Worm (Caenorhabditis elegans) whole organism, L3 larva: Measurements from ENCODE around the gene F43E2.6.

Source experiments
- ZK546.5 ChIP-seq: sonication (generic microtip); optimal IDR thresholded peaks from 2 replicates; lab custom pipeline; 2017; ENCODE audit warnings: missing biosample characterization, missing genetic modification characterization
- ama-1 ChIP-seq: fragments of 150-350 bp; optimal IDR thresholded peaks from 2 replicates; lab custom pipeline; 2018
- ceh-82 ChIP-seq: fragments of 150-350 bp; optimal IDR thresholded peaks from 2 replicates; lab custom pipeline; 2014; ENCODE audit warnings: missing biosample characterization, missing genetic modification characterization
- daf-12 ChIP-seq: fragments of 150-350 bp; optimal IDR thresholded peaks from 2 replicates; lab custom pipeline; 2014; ENCODE audit warnings: missing biosample characterization, missing genetic modification reagents, missing genetic modification characterization
- elt-3 ChIP-seq, 3 experiments: fragments of 150-350 bp in 1 of 3; sonication (generic microtip) in 2 of 3; optimal IDR thresholded peaks; 2 replicates in 2 of 3; 4 replicates in 1 of 3; lab custom pipeline; 2014 to 2017; ENCODE audit warnings: missing biosample characterization in 3 of 3, missing genetic modification characterization in 3 of 3
- fos-1 ChIP-seq: fragments of 150-350 bp; optimal IDR thresholded peaks from 2 replicates; lab custom pipeline; 2014; ENCODE audit warnings: missing biosample characterization, missing genetic modification characterization
- lin-15B ChIP-seq: fragments of 150-350 bp; optimal IDR thresholded peaks from 2 replicates; lab custom pipeline; 2014; ENCODE audit warnings: missing biosample characterization, missing genetic modification characterization
- nhr-11 ChIP-seq: fragments of 150-350 bp; optimal IDR thresholded peaks from 2 replicates; lab custom pipeline; 2014; ENCODE audit warnings: missing biosample characterization, missing genetic modification characterization
- nhr-25 ChIP-seq: sonication (generic microtip); optimal IDR thresholded peaks from 2 replicates; lab custom pipeline; 2017; ENCODE audit warnings: missing biosample characterization, missing genetic modification characterization
- sea-2 ChIP-seq: fragments of 150-350 bp; sonication (generic microtip); optimal IDR thresholded peaks from 4 replicates; lab custom pipeline; 2014; ENCODE audit warnings: missing biosample characterization, missing genetic modification reagents, missing genetic modification characterization
- snpc-4 ChIP-seq: fragments of 150-350 bp; optimal IDR thresholded peaks from 2 replicates; lab custom pipeline; 2014; ENCODE audit warnings: missing biosample characterization, missing genetic modification characterization
- unc-62 ChIP-seq: fragments of 150-350 bp; sonication (generic microtip); optimal IDR thresholded peaks from 4 replicates; lab custom pipeline; 2014; ENCODE audit warnings: missing biosample characterization, missing genetic modification reagents, missing genetic modification characterization

ce11 chrII:7381947-7382346 lies 13.3 kb upstream of the F43E2.6 start:
- TF ChIP-seq lin-15B (tag; lab: Kevin White, UChicago): no peak
- TF ChIP-seq ceh-82: no peak
- no peak for TF ChIP-seq ZK546.5 (tag; lab: Kevin White, UChicago)
- TF ChIP-seq nhr-25 (tag; lab: Kevin White, UChicago): no peak
- TF ChIP-seq elt-3 (tag; optimal IDR thresholded peaks at IDR 0.05; lab: Kevin White, UChicago): no peak
- no peak for TF ChIP-seq nhr-11 (tag; lab: Kevin White, UChicago)
- no peak for TF ChIP-seq ama-1 (lab: Kevin White, UChicago)
- TF ChIP-seq snpc-4: no peak
- no peak for TF ChIP-seq fos-1
- TF ChIP-seq sea-2 (GFP tag; lab: Kevin White, UChicago): no peak
- no peak for TF ChIP-seq unc-62 (GFP tag; lab: Kevin White, UChicago)
- no peak for TF ChIP-seq daf-12 (tag; lab: Kevin White, UChicago)
